Fruit fly (Drosophila melanogaster) whole organism, embryonic: Measurements from ENCODE around the gene RabX4.

Experiments used
- ATbp ChIP-seq: fragments of 200-800 bp; sonication (Bioruptor generic); optimal IDR thresholded peaks from 2 replicates; lab custom pipeline; 2017; ENCODE audit warnings: missing biosample characterization, mild to moderate bottlenecking, missing genetic modification characterization, missing genetic modification reagents
- B-H2 ChIP-seq: fragments of 200-800 bp; sonication (Bioruptor generic); optimal IDR thresholded peaks from 2 replicates; lab custom pipeline; 2018; ENCODE audit warnings: missing biosample characterization, mild to moderate bottlenecking, missing genetic modification characterization
- C15 ChIP-seq: fragments of 200-800 bp; sonication (Bioruptor generic); IDR thresholded peaks from 3 replicates; pipeline ENCODE4 v1.3.6; 2022; ENCODE audit warnings: missing biosample characterization, missing genetic modification characterization
- CG1024 ChIP-seq: fragments of 200-800 bp; sonication (Bioruptor generic); IDR thresholded peaks from 2 replicates; pipeline ENCODE4 v1.3.6; 2022; ENCODE audit warnings: missing biosample characterization, missing genetic modification characterization
- CG10321 ChIP-seq: fragments of 200-800 bp; sonication (Bioruptor generic); IDR thresholded peaks from 2 replicates; pipeline ENCODE4 v1.3.6; 2022; ENCODE audit warnings: missing biosample characterization, missing genetic modification characterization
- CG10959 ChIP-seq: fragments of 200-800 bp; sonication (Bioruptor generic); IDR thresholded peaks from 2 replicates; pipeline ENCODE4 v1.3.6; 2022; ENCODE audit warnings: missing biosample characterization, missing genetic modification characterization
- CG11085 ChIP-seq: fragments of 200-800 bp; sonication (Bioruptor generic); IDR thresholded peaks from 2 replicates; pipeline ENCODE4 v1.3.6; 2022; ENCODE audit warnings: missing biosample characterization, missing genetic modification characterization
- CG11560 ChIP-seq: fragments of 200-800 bp; sonication (Bioruptor generic); IDR thresholded peaks from 3 replicates; pipeline ENCODE4 v1.3.6; 2022; ENCODE audit warnings: missing biosample characterization, missing genetic modification characterization
- CG11696 ChIP-seq: fragments of 200-800 bp; sonication (Bioruptor generic); IDR thresholded peaks from 2 replicates; pipeline ENCODE4 v1.3.6; 2022; ENCODE audit warnings: missing biosample characterization, missing genetic modification characterization
- CG12104 ChIP-seq: fragments of 200-800 bp; sonication (Bioruptor generic); optimal IDR thresholded peaks from 3 replicates; lab custom pipeline; 2016; ENCODE audit warnings: missing biosample characterization, missing genetic modification characterization
- CG13775 ChIP-seq: fragments of 200-800 bp; sonication (Bioruptor generic); optimal IDR thresholded peaks from 3 replicates; lab custom pipeline; 2017; ENCODE audit warnings: missing biosample characterization, mild to moderate bottlenecking, missing genetic modification characterization
- CG17612 ChIP-seq: fragments of 200-800 bp; sonication (Bioruptor generic); IDR thresholded peaks from 2 replicates; pipeline ENCODE4 v1.3.6; 2022; ENCODE audit warnings: missing biosample characterization, missing genetic modification characterization
- CG18599 ChIP-seq: fragments of 200-800 bp; sonication (Bioruptor generic); optimal IDR thresholded peaks from 3 replicates; lab custom pipeline; 2017; ENCODE audit warnings: missing biosample characterization, missing genetic modification characterization, mild to moderate bottlenecking, moderate library complexity, missing genetic modification reagents
- CG2116 ChIP-seq: fragments of 200-800 bp; sonication (Bioruptor generic); optimal IDR thresholded peaks from 3 replicates; lab custom pipeline; 2018; ENCODE audit warnings: missing biosample characterization, mild to moderate bottlenecking, missing genetic modification characterization
- CG32767 ChIP-seq: fragments of 200-800 bp; sonication (Bioruptor generic); IDR thresholded peaks from 2 replicates; pipeline ENCODE4 v1.3.6; 2022; ENCODE audit warnings: missing biosample characterization, missing genetic modification characterization
- CG33213 ChIP-seq: fragments of 200-800 bp; sonication (Bioruptor generic); optimal IDR thresholded peaks from 3 replicates; lab custom pipeline; 2016; ENCODE audit warnings: missing biosample characterization, missing genetic modification characterization
- CG3407 ChIP-seq: fragments of 200-800 bp; sonication (Bioruptor generic); optimal IDR thresholded peaks from 2 replicates; lab custom pipeline; 2018; ENCODE audit warnings: missing biosample characterization, mild to moderate bottlenecking, missing genetic modification characterization
- CG6689 ChIP-seq: fragments of 200-800 bp; sonication (Bioruptor generic); IDR thresholded peaks from 2 replicates; pipeline ENCODE4 v1.3.6; 2022; ENCODE audit warnings: missing biosample characterization, missing genetic modification characterization
- CG6813 ChIP-seq: fragments of 200-800 bp; sonication (Bioruptor generic); optimal IDR thresholded peaks from 2 replicates; lab custom pipeline; 2017; ENCODE audit warnings: missing biosample characterization, missing genetic modification characterization, mild to moderate bottlenecking, moderate library complexity, missing genetic modification reagents
- CG7271 ChIP-seq: fragments of 200-800 bp; sonication (Bioruptor generic); optimal IDR thresholded peaks from 2 replicates; lab custom pipeline; 2018; ENCODE audit warnings: missing biosample characterization, mild to moderate bottlenecking, missing genetic modification characterization, moderate library complexity
- CG7987 ChIP-seq: fragments of 200-800 bp; sonication (Bioruptor generic); optimal IDR thresholded peaks from 2 replicates; lab custom pipeline; 2018; ENCODE audit warnings: missing biosample characterization, mild to moderate bottlenecking, missing genetic modification characterization, moderate library complexity
- CG8281 ChIP-seq: fragments of 200-800 bp; sonication (Bioruptor generic); optimal IDR thresholded peaks from 2 replicates; lab custom pipeline; 2018; ENCODE audit warnings: missing biosample characterization, mild to moderate bottlenecking, missing genetic modification characterization, moderate library complexity
- CG9437 ChIP-seq: fragments of 200-800 bp; sonication (Bioruptor generic); optimal IDR thresholded peaks from 2 replicates; lab custom pipeline; 2018; ENCODE audit warnings: missing biosample characterization, mild to moderate bottlenecking, missing genetic modification characterization
- Chrac-16 ChIP-seq: fragments of 200-800 bp; sonication (Bioruptor generic); optimal IDR thresholded peaks from 3 replicates; lab custom pipeline; 2016; ENCODE audit warnings: missing biosample characterization, missing genetic modification characterization
- Dp ChIP-seq: fragments of 200-800 bp; sonication (Bioruptor generic); optimal IDR thresholded peaks from 2 replicates; lab custom pipeline; 2018; ENCODE audit warnings: missing biosample characterization, mild to moderate bottlenecking, missing genetic modification characterization, moderate library complexity
- NC2α ChIP-seq: fragments of 200-800 bp; sonication (Bioruptor generic); optimal IDR thresholded peaks from 2 replicates; lab custom pipeline; 2016; ENCODE audit warnings: missing biosample characterization, missing genetic modification characterization
- Oli ChIP-seq: fragments of 200-800 bp; sonication (Bioruptor generic); optimal IDR thresholded peaks from 2 replicates; lab custom pipeline; 2018; ENCODE audit warnings: missing biosample characterization, mild to moderate bottlenecking, missing genetic modification characterization, moderate library complexity
- Opbp ChIP-seq: fragments of 200-800 bp; sonication (Bioruptor generic); IDR thresholded peaks from 3 replicates; pipeline ENCODE4 v1.3.6; 2022; ENCODE audit warnings: missing biosample characterization, missing genetic modification characterization; ENCODE audit not compliant: partially characterized antibody
- Sin3A ChIP-seq: fragments of >200 bp; optimal IDR thresholded peaks from 2 replicates; lab custom pipeline; 2018
- TFAM ChIP-seq: fragments of 200-800 bp; sonication (Bioruptor generic); optimal IDR thresholded peaks from 2 replicates; lab custom pipeline; 2017; ENCODE audit warnings: missing biosample characterization, missing genetic modification characterization, inconsistent platforms
- aop ChIP-seq: fragments of 200-800 bp; sonication (Bioruptor generic); IDR thresholded peaks from 2 replicates; pipeline ENCODE4 v1.3.6; 2022; ENCODE audit warnings: missing biosample characterization, missing genetic modification characterization
- cg ChIP-seq: fragments of 200-800 bp; sonication (Bioruptor generic); optimal IDR thresholded peaks from 3 replicates; lab custom pipeline; 2019; ENCODE audit warnings: missing biosample characterization, mild to moderate bottlenecking, missing genetic modification characterization, moderate library complexity
- chinmo ChIP-seq: fragments of 200-800 bp; sonication (Bioruptor generic); IDR thresholded peaks from 4 replicates; pipeline ENCODE4 v1.3.6; 2022; ENCODE audit warnings: missing biosample characterization, missing genetic modification characterization; ENCODE audit not compliant: partially characterized antibody
- crc ChIP-seq: fragments of 200-800 bp; sonication (Bioruptor generic); optimal IDR thresholded peaks from 2 replicates; lab custom pipeline; 2016; ENCODE audit warnings: missing biosample characterization, missing genetic modification characterization
- dan ChIP-seq: fragments of 200-800 bp; sonication (Bioruptor generic); IDR thresholded peaks from 2 replicates; pipeline ENCODE4 v1.3.6; 2022; ENCODE audit warnings: missing biosample characterization, missing genetic modification characterization
- esg ChIP-seq: fragments of 200-800 bp; sonication (Bioruptor generic); conservative IDR thresholded peaks from 2 replicates; pipeline ENCODE4 v1.3.6; 2022; ENCODE audit warnings: missing biosample characterization, missing genetic modification characterization
- fd102C ChIP-seq: fragments of 200-800 bp; sonication (Bioruptor generic); optimal IDR thresholded peaks from 2 replicates; lab custom pipeline; 2018; ENCODE audit warnings: missing biosample characterization, mild to moderate bottlenecking, missing genetic modification characterization, moderate library complexity
- gcm ChIP-seq: fragments of 200-800 bp; sonication (Bioruptor generic); optimal IDR thresholded peaks from 2 replicates; lab custom pipeline; 2019; ENCODE audit warnings: missing biosample characterization, mild to moderate bottlenecking, missing genetic modification characterization, moderate library complexity
- hbn ChIP-seq: fragments of 200-800 bp; sonication (Bioruptor generic); IDR thresholded peaks from 2 replicates; pipeline ENCODE4 v1.3.6; 2022; ENCODE audit warnings: missing biosample characterization, missing genetic modification characterization; ENCODE audit not compliant: partially characterized antibody
- ind ChIP-seq: fragments of 200-800 bp; sonication (Bioruptor generic); optimal IDR thresholded peaks from 3 replicates; lab custom pipeline; 2016; ENCODE audit warnings: missing biosample characterization, missing genetic modification characterization
- kay ChIP-seq: fragments of 200-800 bp; sonication (Bioruptor generic); optimal IDR thresholded peaks from 2 replicates; lab custom pipeline; 2016; ENCODE audit warnings: missing biosample characterization, missing genetic modification characterization
- nerfin-2 ChIP-seq: fragments of 200-800 bp; sonication (Bioruptor generic); IDR thresholded peaks from 2 replicates; pipeline ENCODE4 v1.3.6; 2022; ENCODE audit warnings: missing biosample characterization, missing genetic modification characterization; ENCODE audit not compliant: partially characterized antibody
- pnt ChIP-seq: fragments of 200-800 bp; sonication (Bioruptor generic); optimal IDR thresholded peaks from 3 replicates; lab custom pipeline; 2016; ENCODE audit warnings: missing biosample characterization, missing genetic modification characterization
- run ChIP-seq: fragments of 200-800 bp; sonication (Bioruptor generic); optimal IDR thresholded peaks from 3 replicates; lab custom pipeline; 2018; ENCODE audit warnings: missing biosample characterization, mild to moderate bottlenecking, missing genetic modification characterization
- sens ChIP-seq: fragments of 200-800 bp; sonication (Bioruptor generic); peaks from one replicate; lab custom pipeline; 2016; ENCODE audit warnings: missing biosample characterization, missing genetic modification characterization
- sima ChIP-seq: fragments of 200-800 bp; sonication (Bioruptor generic); optimal IDR thresholded peaks from 2 replicates; lab custom pipeline; 2016; ENCODE audit warnings: missing biosample characterization, missing genetic modification characterization
- stc ChIP-seq: fragments of 200-800 bp; sonication (Bioruptor generic); IDR thresholded peaks from 2 replicates; pipeline ENCODE4 v1.3.6; 2022; ENCODE audit warnings: missing biosample characterization, missing genetic modification characterization
- stwl ChIP-seq: fragments of 200-800 bp; sonication (Bioruptor generic); optimal IDR thresholded peaks from 3 replicates; lab custom pipeline; 2018; ENCODE audit warnings: missing biosample characterization, mild to moderate bottlenecking, missing genetic modification characterization, moderate library complexity
- tap ChIP-seq: fragments of 200-800 bp; optimal IDR thresholded peaks from 3 replicates; lab custom pipeline; 2019; ENCODE audit warnings: missing biosample characterization, mild to moderate bottlenecking, missing genetic modification characterization, moderate library complexity

Gene RabX4

dm6 chr3R:24810844-24811625 lies 17.2 kb downstream of the RabX4 start (continued):
- TF ChIP-seq CG7987 (GFP tag; lab: Kevin White, UChicago) (peak; percentile 82), CG33213 (GFP tag; lab: Kevin White, UChicago) (peak; percentile 45), CG3407 (GFP tag; lab: Kevin White, UChicago) (peak; percentile 60), dan (GFP tag; lab: Robert Waterston, UW) (peak; percentile 6; the same call in 1 of the 2 replicates), run (tag; lab: Kevin White, UChicago) (peak; percentile 59), chinmo (GFP tag; lab: Robert Waterston, UW) (no peak), Chrac-16 (GFP tag; lab: Kevin White, UChicago) (peak; percentile 78), Sin3A (lab: Kevin White, UChicago) (no peak), CG1024 (peak; percentile 72), esg (GFP tag; lab: Robert Waterston, UW) (peak; percentile 88), sens (GFP tag; lab: Kevin White, UChicago) (peak; percentile 97), NC2α (GFP tag; lab: Kevin White, UChicago) (peak; percentile 25), CG12104 (GFP tag; lab: Kevin White, UChicago) (peak; percentile 76), CG6689 (GFP tag; lab: Robert Waterston, UW) (peak; percentile 88), nerfin-2 (no peak), Oli (tag; lab: Kevin White, UChicago) (peak; percentile 89), CG11696 (GFP tag; lab: Robert Waterston, UW) (peak; percentile 88), CG17612 (GFP tag; lab: Robert Waterston, UW) (peak; percentile 68; the same call in 1 of the 2 replicates), cg (GFP tag; lab: Kevin White, UChicago) (no peak), ind (GFP tag; lab: Kevin White, UChicago) (peak; percentile 89), CG10959 (GFP tag; lab: Robert Waterston, UW) (peak; percentile 58; the same call in 1 of the 2 replicates), hbn (no peak), CG32767 (GFP tag; lab: Robert Waterston, UW) (peak; percentile 81), pnt (peak; percentile 70), tap (peak; percentile 90), CG13775 (GFP tag; lab: Kevin White, UChicago) (peak; percentile 75), aop (GFP tag; lab: Robert Waterston, UW) (peak; percentile 79; the same call in 1 of the 2 replicates), stwl (tag; lab: Kevin White, UChicago) (no peak), CG9437 (GFP tag; lab: Kevin White, UChicago) (peak; percentile 76), CG6813 (GFP tag; lab: Kevin White, UChicago) (peak; percentile 90), Opbp (GFP tag; lab: Robert Waterston, UW) (no peak), TFAM (GFP tag; lab: Kevin White, UChicago) (peak; percentile 41), CG11085 (GFP tag; lab: Robert Waterston, UW) (peak; percentile 63; the same call in 1 of the 2 replicates), B-H2 (GFP tag; lab: Kevin White, UChicago) (peak; percentile 80), sima (GFP tag; lab: Kevin White, UChicago) (peak; percentile 71), CG11560 (peak; percentile 76; the same call in 2 of the 3 replicates), CG18599 (GFP tag; lab: Kevin White, UChicago) (peak; percentile 93), C15 (GFP tag; lab: Robert Waterston, UW) (peak; percentile 83), fd102C (GFP tag; lab: Kevin White, UChicago) (no peak), CG2116 (GFP tag; lab: Kevin White, UChicago) (peak; percentile 38), crc (GFP tag; lab: Kevin White, UChicago) (peak; percentile 62), stc (GFP tag; lab: Robert Waterston, UW) (peak; percentile 85), ATbp (GFP tag; lab: Kevin White, UChicago) (peak; percentile 78), kay (GFP tag; lab: Kevin White, UChicago) (peak; percentile 73), gcm (GFP tag; lab: Kevin White, UChicago) (peak; percentile 82), Dp (GFP tag; lab: Kevin White, UChicago) (peak; percentile 2), CG10321 (peak; percentile 55; the same call in 1 of the 2 replicates), CG7271 (tag; lab: Kevin White, UChicago) (no peak), CG8281 (peak; percentile 73)
